Fruit fly (Drosophila melanogaster) whole organism, embryonic: Measurements from ENCODE around the gene Wdfy2.

ENCODE experiments used
- Antp ChIP-seq: fragments of 200-800 bp; sonication (Bioruptor generic); optimal IDR thresholded peaks from 3 replicates; lab custom pipeline; 2016; ENCODE audit warnings: missing biosample characterization, missing genetic modification characterization
- BtbVII ChIP-seq: fragments of 200-800 bp; sonication (Bioruptor generic); optimal IDR thresholded peaks from 3 replicates; lab custom pipeline; 2017; ENCODE audit warnings: missing biosample characterization, mild to moderate bottlenecking, missing genetic modification characterization
- CG10321 ChIP-seq: fragments of 200-800 bp; sonication (Bioruptor generic); IDR thresholded peaks from 2 replicates; pipeline ENCODE4 v1.3.6; 2022; ENCODE audit warnings: missing biosample characterization, missing genetic modification characterization
- CG10431 ChIP-seq: fragments of 200-800 bp; sonication (Bioruptor generic); optimal IDR thresholded peaks from 3 replicates; lab custom pipeline; 2018; ENCODE audit warnings: missing biosample characterization, mild to moderate bottlenecking, missing genetic modification characterization
- CG11723 ChIP-seq: fragments of 200-800 bp; sonication (Bioruptor generic); optimal IDR thresholded peaks from 2 replicates; lab custom pipeline; 2017; ENCODE audit warnings: missing biosample characterization, mild to moderate bottlenecking, missing genetic modification characterization
- CG12942 ChIP-seq: fragments of 200-800 bp; sonication (Bioruptor generic); optimal IDR thresholded peaks from 3 replicates; lab custom pipeline; 2016; ENCODE audit warnings: missing biosample characterization, missing genetic modification characterization
- CG13287 ChIP-seq: fragments of 200-800 bp; sonication (Bioruptor generic); IDR thresholded peaks from 2 replicates; pipeline ENCODE4 v1.3.6; 2022; ENCODE audit warnings: missing biosample characterization, missing genetic modification characterization; ENCODE audit not compliant: partially characterized antibody
- CG14710 ChIP-seq: fragments of 200-800 bp; sonication (Bioruptor generic); optimal IDR thresholded peaks from 3 replicates; lab custom pipeline; 2019; ENCODE audit warnings: missing biosample characterization, mild to moderate bottlenecking, missing genetic modification characterization, moderate library complexity
- CG1647 ChIP-seq: fragments of 200-800 bp; sonication (Bioruptor generic); optimal IDR thresholded peaks from 3 replicates; lab custom pipeline; 2016; ENCODE audit warnings: missing biosample characterization, missing genetic modification characterization
- CG16813 ChIP-seq: fragments of 200-800 bp; sonication (Bioruptor generic); IDR thresholded peaks from 3 replicates; pipeline ENCODE4 v1.3.6; 2022; ENCODE audit warnings: missing biosample characterization, missing genetic modification characterization; ENCODE audit not compliant: partially characterized antibody
- CG17802 ChIP-seq: fragments of 200-800 bp; sonication (Bioruptor generic); optimal IDR thresholded peaks from 2 replicates; lab custom pipeline; 2018; ENCODE audit warnings: missing biosample characterization, mild to moderate bottlenecking, missing genetic modification characterization, moderate library complexity
- CG17829 ChIP-seq: fragments of 200-800 bp; optimal IDR thresholded peaks from 2 replicates; lab custom pipeline; 2019; ENCODE audit warnings: missing biosample characterization, mild to moderate bottlenecking, missing genetic modification characterization, moderate library complexity
- CG18764 ChIP-seq: fragments of 200-800 bp; sonication (Bioruptor generic); optimal IDR thresholded peaks from 3 replicates; lab custom pipeline; 2016; ENCODE audit warnings: missing biosample characterization, missing genetic modification characterization
- CG2678 ChIP-seq: fragments of 200-800 bp; sonication (Bioruptor generic); optimal IDR thresholded peaks from 3 replicates; lab custom pipeline; 2019; ENCODE audit warnings: missing biosample characterization, mild to moderate bottlenecking, missing genetic modification characterization, moderate library complexity
- CG31388 ChIP-seq: fragments of 200-800 bp; sonication (Bioruptor generic); optimal IDR thresholded peaks from 2 replicates; lab custom pipeline; 2016; ENCODE audit warnings: missing biosample characterization, missing genetic modification characterization
- CG3847 ChIP-seq: fragments of 200-800 bp; sonication (Bioruptor generic); IDR thresholded peaks from 2 replicates; pipeline ENCODE4 v1.3.6; 2022; ENCODE audit warnings: missing biosample characterization, missing genetic modification characterization
- CG4820 ChIP-seq: fragments of 200-800 bp; sonication (Bioruptor generic); optimal IDR thresholded peaks from 3 replicates; lab custom pipeline; 2016; ENCODE audit warnings: missing biosample characterization, missing genetic modification characterization
- CG5180 ChIP-seq: fragments of 200-800 bp; sonication (Bioruptor generic); optimal IDR thresholded peaks from 3 replicates; lab custom pipeline; 2017; ENCODE audit warnings: missing biosample characterization, missing genetic modification characterization, mild to moderate bottlenecking, moderate library complexity, missing genetic modification reagents
- CG6689 ChIP-seq: fragments of 200-800 bp; sonication (Bioruptor generic); IDR thresholded peaks from 2 replicates; pipeline ENCODE4 v1.3.6; 2022; ENCODE audit warnings: missing biosample characterization, missing genetic modification characterization
- CG6791 ChIP-seq: fragments of 200-800 bp; sonication (Bioruptor generic); IDR thresholded peaks from 3 replicates; pipeline ENCODE4 v1.3.6; 2022; ENCODE audit warnings: missing biosample characterization, missing genetic modification characterization; ENCODE audit not compliant: partially characterized antibody
- CG7372 ChIP-seq: fragments of 200-800 bp; sonication (Bioruptor generic); IDR thresholded peaks from 2 replicates; pipeline ENCODE4 v1.3.6; 2022; ENCODE audit warnings: missing biosample characterization, missing genetic modification characterization
- CG7745 ChIP-seq: fragments of 200-800 bp; sonication (Bioruptor generic); optimal IDR thresholded peaks from 2 replicates; lab custom pipeline; 2018; ENCODE audit warnings: missing biosample characterization, mild to moderate bottlenecking, missing genetic modification characterization, moderate library complexity
- CG9876 ChIP-seq: fragments of 200-800 bp; sonication (Bioruptor generic); optimal IDR thresholded peaks from 2 replicates; lab custom pipeline; 2016; ENCODE audit warnings: missing biosample characterization, missing genetic modification characterization
- CrebB ChIP-seq: fragments of 200-800 bp; sonication (Bioruptor generic); optimal IDR thresholded peaks from 3 replicates; lab custom pipeline; 2018; ENCODE audit warnings: missing biosample characterization, mild to moderate bottlenecking, missing genetic modification characterization
- D19A ChIP-seq: fragments of 200-800 bp; optimal IDR thresholded peaks from 3 replicates; lab custom pipeline; 2019; ENCODE audit warnings: missing biosample characterization, mild to moderate bottlenecking, missing genetic modification characterization, moderate library complexity
- Hmx ChIP-seq: fragments of 200-800 bp; sonication (Bioruptor generic); optimal IDR thresholded peaks from 2 replicates; lab custom pipeline; 2016; ENCODE audit warnings: missing biosample characterization, missing genetic modification characterization
- MBD-R2 ChIP-seq: fragments of 200-800 bp; sonication (Bioruptor generic); IDR thresholded peaks from 2 replicates; pipeline ENCODE4 v1.3.6; 2022; ENCODE audit warnings: missing biosample characterization, missing genetic modification characterization
- Myb ChIP-seq: fragments of 200-800 bp; sonication (Bioruptor generic); optimal IDR thresholded peaks from 2 replicates; lab custom pipeline; 2016; ENCODE audit warnings: missing biosample characterization, missing genetic modification characterization
- Nf-YB ChIP-seq: fragments of 200-800 bp; sonication (Bioruptor generic); optimal IDR thresholded peaks from 3 replicates; lab custom pipeline; 2019; ENCODE audit warnings: missing biosample characterization, mild to moderate bottlenecking, missing genetic modification characterization, moderate library complexity
- Sin3A ChIP-seq: fragments of >200 bp; optimal IDR thresholded peaks from 2 replicates; lab custom pipeline; 2018
- Sox102F ChIP-seq: fragments of 200-800 bp; sonication (Bioruptor generic); optimal IDR thresholded peaks from 2 replicates; lab custom pipeline; 2018; ENCODE audit warnings: missing biosample characterization, mild to moderate bottlenecking, missing genetic modification characterization, moderate library complexity
- fd3F ChIP-seq: fragments of 200-800 bp; sonication (Bioruptor generic); optimal IDR thresholded peaks from 2 replicates; lab custom pipeline; 2018; ENCODE audit warnings: missing biosample characterization, mild to moderate bottlenecking, missing genetic modification characterization, moderate library complexity
- gro ChIP-seq: fragments of 200-800 bp; sonication (Bioruptor generic); optimal IDR thresholded peaks from 2 replicates; lab custom pipeline; 2016; ENCODE audit warnings: missing biosample characterization, missing genetic modification characterization
- h ChIP-seq: fragments of >200 bp; optimal IDR thresholded peaks from 2 replicates; lab custom pipeline; 2017
- hb ChIP-seq: fragments of 200-800 bp; sonication (Bioruptor generic); IDR thresholded peaks from 3 replicates; pipeline ENCODE4 v1.3.6; 2022; ENCODE audit warnings: missing biosample characterization, missing genetic modification characterization; ENCODE audit not compliant: partially characterized antibody
- hkb ChIP-seq, 2 experiments: fragments of 200-800 bp in 1 of 2; fragments of >200 bp in 1 of 2; sonication (Bioruptor generic) in 1 of 2; IDR thresholded peaks in 1 of 2; optimal IDR thresholded peaks in 1 of 2; 2 replicates each; pipeline versions ENCODE4 v1.3.6 to Lab custom; 2017 to 2022; ENCODE audit warnings: missing biosample characterization in 1 of 2, missing genetic modification characterization in 1 of 2
- luna ChIP-seq: fragments of 200-800 bp; sonication (Bioruptor generic); optimal IDR thresholded peaks from 2 replicates; lab custom pipeline; 2016; ENCODE audit warnings: missing biosample characterization, missing genetic modification characterization
- maf-S ChIP-seq: fragments of 200-800 bp; sonication (Bioruptor generic); optimal IDR thresholded peaks from 2 replicates; lab custom pipeline; 2016; ENCODE audit warnings: missing biosample characterization, missing genetic modification characterization
- scrt ChIP-seq: fragments of 200-800 bp; sonication (Bioruptor generic); optimal IDR thresholded peaks from 2 replicates; lab custom pipeline; 2018; ENCODE audit warnings: missing biosample characterization, mild to moderate bottlenecking, missing genetic modification characterization, moderate library complexity
- sob ChIP-seq: fragments of 200-800 bp; sonication (Bioruptor generic); IDR thresholded peaks from 2 replicates; pipeline ENCODE4 v1.3.6; 2022; ENCODE audit warnings: missing biosample characterization, missing genetic modification characterization
- sr ChIP-seq: fragments of 200-800 bp; sonication (Bioruptor generic); IDR thresholded peaks from 3 replicates; pipeline ENCODE4 v1.3.6; 2022; ENCODE audit warnings: missing biosample characterization, missing genetic modification characterization
- ssp ChIP-seq: fragments of 200-800 bp; sonication (Bioruptor generic); IDR thresholded peaks from 2 replicates; pipeline ENCODE4 v1.3.6; 2022; ENCODE audit warnings: missing biosample characterization, missing genetic modification characterization
- stc ChIP-seq: fragments of 200-800 bp; sonication (Bioruptor generic); IDR thresholded peaks from 2 replicates; pipeline ENCODE4 v1.3.6; 2022; ENCODE audit warnings: missing biosample characterization, missing genetic modification characterization
- tap ChIP-seq: fragments of 200-800 bp; optimal IDR thresholded peaks from 3 replicates; lab custom pipeline; 2019; ENCODE audit warnings: missing biosample characterization, mild to moderate bottlenecking, missing genetic modification characterization, moderate library complexity
- tin ChIP-seq: fragments of 200-800 bp; sonication (Bioruptor generic); optimal IDR thresholded peaks from 3 replicates; lab custom pipeline; 2016; ENCODE audit warnings: missing biosample characterization, missing genetic modification characterization
- trem ChIP-seq: fragments of 200-800 bp; optimal IDR thresholded peaks from 3 replicates; lab custom pipeline; 2019; ENCODE audit warnings: missing biosample characterization, mild to moderate bottlenecking, missing genetic modification characterization, moderate library complexity
- trh ChIP-seq: fragments of 200-800 bp; sonication (Bioruptor generic); optimal IDR thresholded peaks from 2 replicates; lab custom pipeline; 2016; ENCODE audit warnings: missing biosample characterization, missing genetic modification characterization
- vvl ChIP-seq: fragments of 200-800 bp; sonication (Bioruptor generic); IDR thresholded peaks from 2 replicates; pipeline ENCODE4 v1.3.6; 2022; ENCODE audit warnings: missing biosample characterization, missing genetic modification characterization
- z ChIP-seq: fragments of 200-800 bp; sonication (Bioruptor generic); IDR thresholded peaks from 3 replicates; pipeline ENCODE4 v1.3.6; 2022; ENCODE audit warnings: missing biosample characterization, missing genetic modification characterization

Wdfy2 gene

dm6 chr2L:10375464-10376236, 47.4 kb upstream of the Wdfy2 start, which contains the start of the genes CG33303 and dpr19 (continued):
- no peak for TF ChIP-seq hkb (optimal IDR thresholded peaks at IDR 0.05; lab: Kevin White, UChicago)
- TF ChIP-seq hkb (GFP tag; IDR thresholded peaks at IDR 0.05; lab: Robert Waterston, UW), result peak; percentile 78
- TF ChIP-seq CG1647 (GFP tag; lab: Kevin White, UChicago), result no peak
- TF ChIP-seq stc (GFP tag; lab: Robert Waterston, UW), result peak; percentile 74
- peak; percentile 9 for TF ChIP-seq CG11723
- no peak for TF ChIP-seq CG31388
- TF ChIP-seq tap (tag; lab: Kevin White, UChicago), result peak; percentile 76
- TF ChIP-seq CG7372 (GFP tag; lab: Robert Waterston, UW), result peak; percentile 53
- TF ChIP-seq CG2678 (tag; lab: Kevin White, UChicago), result peak; percentile 90
- TF ChIP-seq tin (GFP tag; lab: Kevin White, UChicago), result peak; percentile 54
- peak; percentile 18 for TF ChIP-seq CG17802 (tag; lab: Kevin White, UChicago)
- TF ChIP-seq scrt (GFP tag; lab: Kevin White, UChicago), result peak; percentile 59
- peak; percentile 29 for TF ChIP-seq CrebB (tag; lab: Kevin White, UChicago)
- no peak for TF ChIP-seq maf-S
- TF ChIP-seq CG12942 (GFP tag; lab: Kevin White, UChicago), result peak; percentile 38
- peak; percentile 49; the same call in 1 of the 2 replicates for TF ChIP-seq CG10321 (GFP tag; lab: Robert Waterston, UW)
- no peak for TF ChIP-seq hb (GFP tag; lab: Robert Waterston, UW)
- TF ChIP-seq MBD-R2 (GFP tag; lab: Robert Waterston, UW), result peak; percentile 78
- TF ChIP-seq CG6689, result peak; percentile 68
- peak; percentile 41 for TF ChIP-seq CG4820
- peak; percentile 89 for TF ChIP-seq trem (tag; lab: Kevin White, UChicago)
- TF ChIP-seq luna (GFP tag; lab: Kevin White, UChicago), result no peak
- peak; percentile 90 for TF ChIP-seq CG14710
- peak; percentile 49 for TF ChIP-seq Nf-YB
- TF ChIP-seq Hmx (GFP tag; lab: Kevin White, UChicago), result no peak
- no peak for TF ChIP-seq Sin3A (lab: Kevin White, UChicago)
- peak; percentile 29; the same call in 1 of the 2 replicates for TF ChIP-seq sob (GFP tag; lab: Robert Waterston, UW)
- peak; percentile 49 for TF ChIP-seq BtbVII (GFP tag; lab: Kevin White, UChicago)
- TF ChIP-seq CG7745 (tag; lab: Kevin White, UChicago), result peak; percentile 3
- peak; percentile 83 for TF ChIP-seq D19A (tag; lab: Kevin White, UChicago)
- peak; percentile 51 for TF ChIP-seq CG18764
- peak; percentile 19 for TF ChIP-seq CG5180 (GFP tag; lab: Kevin White, UChicago)
- TF ChIP-seq z (GFP tag; lab: Robert Waterston, UW), result no peak
- peak; percentile 46 for TF ChIP-seq CG10431 (GFP tag; lab: Kevin White, UChicago)
- no peak for TF ChIP-seq CG6791 (GFP tag; lab: Robert Waterston, UW)
- TF ChIP-seq fd3F (GFP tag; lab: Kevin White, UChicago), result peak; percentile 58
- TF ChIP-seq Myb, result no peak
- peak; percentile 83 for TF ChIP-seq vvl (GFP tag; lab: Robert Waterston, UW)
- TF ChIP-seq CG16813 (GFP tag; lab: Robert Waterston, UW), result no peak
- TF ChIP-seq sr (GFP tag; lab: Robert Waterston, UW), result no peak
- peak; percentile 19 for TF ChIP-seq trh
- no peak for TF ChIP-seq Antp (GFP tag; lab: Kevin White, UChicago)
- TF ChIP-seq CG17829 (tag; lab: Kevin White, UChicago), result peak; percentile 90
- TF ChIP-seq gro (GFP tag; lab: Kevin White, UChicago), result peak; percentile 50
- TF ChIP-seq h, result no peak
- TF ChIP-seq CG13287 (GFP tag; lab: Robert Waterston, UW), result peak; percentile 35; the same call in 1 of the 2 replicates
- no peak for TF ChIP-seq CG9876 (GFP tag; lab: Kevin White, UChicago)
- TF ChIP-seq ssp, result peak; percentile 60; the same call in 1 of the 2 replicates
- TF ChIP-seq CG3847, result peak; percentile 41; the same call in 1 of the 2 replicates
- no peak for TF ChIP-seq Sox102F (GFP tag; lab: Kevin White, UChicago)
